Worm (Caenorhabditis elegans): Measurements from ENCODE around the gene Y46C8AM.1.

- no peak for TF ChIP-seq pha-4 (tag; optimal IDR thresholded peaks at IDR 0.05)
- TF ChIP-seq pqm-1 (tag; optimal IDR thresholded peaks at IDR 0.05): no peak
- no peak for TF ChIP-seq ceh-14 (tag; optimal IDR thresholded peaks at IDR 0.05)
- TF ChIP-seq dmd-4 (tag; optimal IDR thresholded peaks at IDR 0.05; ENCODE audit: borderline replicate concordance): no peak
- TF ChIP-seq nhr-11 (tag; optimal IDR thresholded peaks at IDR 0.05): no peak
- TF ChIP-seq ceh-31 (tag; optimal IDR thresholded peaks at IDR 0.05): no peak
- TF ChIP-seq pag-3 (tag; optimal IDR thresholded peaks at IDR 0.05; ENCODE audit: borderline replicate concordance): no peak
- TF ChIP-seq fkh-10 (GFP tag; optimal IDR thresholded peaks at IDR 0.05): no peak
- TF ChIP-seq ahr-1 (tag; optimal IDR thresholded peaks at IDR 0.05): no peak
- no peak for TF ChIP-seq F13H6.1 (tag; optimal IDR thresholded peaks at IDR 0.05)
- no peak for TF ChIP-seq tbx-7 (tag; optimal IDR thresholded peaks at IDR 0.05)
- no peak for TF ChIP-seq mec-3 (tag; optimal IDR thresholded peaks at IDR 0.05; ENCODE audit: borderline replicate concordance)
These were observed 25.6 kb upstream of the Y46C8AM.1 start, which contains the start of gene clec-71 for ce11 chrIV:3937097-3937496.
